Worm (Caenorhabditis elegans) whole organism, L2 larva: ENCODE results near the gene srw-145.
A peak's percentile ranks its signal among the peaks of the same experiment; 100 is the strongest.

Experiments
- crh-2 ChIP-seq: sonication (generic microtip); optimal IDR thresholded peaks from 2 replicates; lab custom pipeline; 2017; ENCODE audit warnings: missing biosample characterization, missing genetic modification characterization
- elt-3 ChIP-seq: sonication (generic microtip); optimal IDR thresholded peaks from 2 replicates; lab custom pipeline; 2017; ENCODE audit warnings: missing biosample characterization, missing genetic modification characterization
- fos-1 ChIP-seq: fragments of 150-350 bp; optimal IDR thresholded peaks from 2 replicates; lab custom pipeline; 2014; ENCODE audit warnings: missing biosample characterization, missing genetic modification characterization
- nhr-12 ChIP-seq: fragments of 150-350 bp; optimal IDR thresholded peaks from 2 replicates; lab custom pipeline; 2014; ENCODE audit warnings: missing biosample characterization, missing genetic modification characterization
- ztf-1 ChIP-seq: fragments of 200-800 bp; sonication (Bioruptor generic); conservative IDR thresholded peaks from 2 replicates; pipeline ENCODE4 v1.3.6; 2022; ENCODE audit warnings: missing genetic modification characterization, missing compliant biosample characterization
- ztf-11 ChIP-seq: sonication (generic microtip); optimal IDR thresholded peaks from 2 replicates; lab custom pipeline; 2017; ENCODE audit warnings: missing biosample characterization, missing genetic modification characterization

Gene srw-145

DNA sequence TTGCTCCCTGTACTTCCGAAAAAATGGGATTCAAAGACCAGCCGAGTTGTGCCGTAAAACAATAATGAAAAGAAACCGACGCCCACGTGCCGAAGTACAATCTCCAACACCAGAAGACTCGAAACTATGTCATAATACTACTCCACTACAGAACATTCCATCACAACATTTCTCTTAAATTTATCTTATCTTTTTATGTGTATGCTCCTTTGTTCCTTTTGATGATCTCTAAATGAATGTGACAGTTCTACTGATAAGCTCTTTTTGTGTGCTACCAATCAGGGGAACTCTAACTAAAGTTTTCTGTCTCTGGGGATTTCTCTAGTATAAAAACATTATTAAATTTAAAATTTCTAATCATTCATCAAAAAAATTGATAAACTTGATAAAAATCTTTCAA is 49.9 kb downstream of the srw-145 start:
- TF ChIP-seq fos-1 (tag; lab: Kevin White, UChicago) (peak; percentile 71), elt-3 (no peak), crh-2 (tag; lab: Kevin White, UChicago) (peak; percentile 32), nhr-12 (tag; lab: Kevin White, UChicago) (no peak), ztf-1 (GFP tag; lab: Robert Waterston, UW) (no peak), ztf-11 (tag; lab: Kevin White, UChicago) (no peak)
